Fruit fly (Drosophila melanogaster) whole organism, embryonic: ENCODE data around the gene fwe.
A peak's percentile ranks its signal among the peaks of the same experiment; 100 is the strongest.

ENCODE experiments used
- Bdp1 ChIP-seq: fragments of 200-800 bp; sonication (Bioruptor generic); optimal IDR thresholded peaks from 3 replicates; lab custom pipeline; 2016; ENCODE audit warnings: missing biosample characterization, missing genetic modification characterization
- Bteb2 ChIP-seq: fragments of 200-800 bp; sonication (Bioruptor generic); optimal IDR thresholded peaks from 2 replicates; lab custom pipeline; 2016; ENCODE audit warnings: missing biosample characterization, missing genetic modification characterization
- CG10147 ChIP-seq: fragments of 200-800 bp; sonication (Bioruptor generic); optimal IDR thresholded peaks from 2 replicates; lab custom pipeline; 2019; ENCODE audit warnings: missing biosample characterization, mild to moderate bottlenecking, missing genetic modification characterization, moderate library complexity
- CG11504 ChIP-seq: fragments of 200-800 bp; sonication (Bioruptor generic); optimal IDR thresholded peaks from 3 replicates; lab custom pipeline; 2019; ENCODE audit warnings: missing biosample characterization, mild to moderate bottlenecking, missing genetic modification characterization, moderate library complexity
- CG11696 ChIP-seq: fragments of 200-800 bp; sonication (Bioruptor generic); IDR thresholded peaks from 2 replicates; pipeline ENCODE4 v1.3.6; 2022; ENCODE audit warnings: missing biosample characterization, missing genetic modification characterization
- CG1233 ChIP-seq: fragments of 200-800 bp; sonication (Bioruptor generic); optimal IDR thresholded peaks from 4 replicates; lab custom pipeline; 2018; ENCODE audit warnings: missing biosample characterization, mild to moderate bottlenecking, missing genetic modification characterization
- CG14441 ChIP-seq: fragments of 200-800 bp; sonication (Bioruptor generic); IDR thresholded peaks from 2 replicates; pipeline ENCODE4 v1.3.6; 2022; ENCODE audit warnings: missing biosample characterization, missing genetic modification characterization
- CG15073 ChIP-seq: fragments of 200-800 bp; sonication (Bioruptor generic); optimal IDR thresholded peaks from 2 replicates; lab custom pipeline; 2016; ENCODE audit warnings: missing biosample characterization, missing genetic modification characterization
- CG15479 ChIP-seq: fragments of 200-800 bp; sonication (Bioruptor generic); optimal IDR thresholded peaks from 3 replicates; lab custom pipeline; 2019; ENCODE audit warnings: missing biosample characterization, mild to moderate bottlenecking, missing genetic modification characterization, moderate library complexity
- CG17385 ChIP-seq: fragments of 200-800 bp; sonication (Bioruptor generic); optimal IDR thresholded peaks from 3 replicates; lab custom pipeline; 2018; ENCODE audit warnings: missing biosample characterization, mild to moderate bottlenecking, missing genetic modification characterization
- CG1792 ChIP-seq: fragments of 200-800 bp; sonication (Bioruptor generic); optimal IDR thresholded peaks from 2 replicates; lab custom pipeline; 2016; ENCODE audit warnings: missing biosample characterization, missing genetic modification characterization
- CG18599 ChIP-seq: fragments of 200-800 bp; sonication (Bioruptor generic); optimal IDR thresholded peaks from 3 replicates; lab custom pipeline; 2017; ENCODE audit warnings: missing biosample characterization, missing genetic modification characterization, mild to moderate bottlenecking, moderate library complexity, missing genetic modification reagents
- CG30403 ChIP-seq: fragments of 200-800 bp; sonication (Bioruptor generic); optimal IDR thresholded peaks from 3 replicates; lab custom pipeline; 2016; ENCODE audit warnings: missing biosample characterization, missing genetic modification characterization
- CG31441 ChIP-seq: fragments of 200-800 bp; sonication (Bioruptor generic); IDR thresholded peaks from 2 replicates; pipeline ENCODE4 v1.3.6; 2022; ENCODE audit warnings: missing biosample characterization, missing genetic modification characterization
- CG34376 ChIP-seq: fragments of 200-800 bp; sonication (Bioruptor generic); optimal IDR thresholded peaks from 2 replicates; lab custom pipeline; 2018; ENCODE audit warnings: missing biosample characterization, mild to moderate bottlenecking, missing genetic modification characterization
- CG42726 ChIP-seq: fragments of 200-800 bp; sonication (Bioruptor generic); IDR thresholded peaks from 2 replicates; pipeline ENCODE4 v1.3.6; 2022; ENCODE audit warnings: missing biosample characterization, missing genetic modification characterization; ENCODE audit not compliant: partially characterized antibody
- CG7786 ChIP-seq: fragments of 200-800 bp; sonication (Bioruptor generic); optimal IDR thresholded peaks from 2 replicates; lab custom pipeline; 2016; ENCODE audit warnings: missing biosample characterization, missing genetic modification characterization
- CG7987 ChIP-seq: fragments of 200-800 bp; sonication (Bioruptor generic); optimal IDR thresholded peaks from 2 replicates; lab custom pipeline; 2018; ENCODE audit warnings: missing biosample characterization, mild to moderate bottlenecking, missing genetic modification characterization, moderate library complexity
- CrebB ChIP-seq: fragments of 200-800 bp; sonication (Bioruptor generic); optimal IDR thresholded peaks from 3 replicates; lab custom pipeline; 2018; ENCODE audit warnings: missing biosample characterization, mild to moderate bottlenecking, missing genetic modification characterization
- Dip3 ChIP-seq: fragments of 200-800 bp; sonication (Bioruptor generic); optimal IDR thresholded peaks from 3 replicates; lab custom pipeline; 2016; ENCODE audit warnings: missing biosample characterization, missing genetic modification characterization
- Ets97D ChIP-seq: fragments of 200-800 bp; sonication (Bioruptor generic); optimal IDR thresholded peaks from 3 replicates; lab custom pipeline; 2016; ENCODE audit warnings: missing biosample characterization, missing genetic modification characterization
- HmgZ ChIP-seq: fragments of 200-800 bp; sonication (Bioruptor generic); optimal IDR thresholded peaks from 2 replicates; lab custom pipeline; 2018; ENCODE audit warnings: missing biosample characterization, mild to moderate bottlenecking, missing genetic modification characterization
- Hmx ChIP-seq: fragments of 200-800 bp; sonication (Bioruptor generic); optimal IDR thresholded peaks from 2 replicates; lab custom pipeline; 2016; ENCODE audit warnings: missing biosample characterization, missing genetic modification characterization
- Lim3 ChIP-seq: fragments of 200-800 bp; sonication (Bioruptor generic); IDR thresholded peaks from 2 replicates; pipeline ENCODE4 v1.3.6; 2022; ENCODE audit warnings: missing biosample characterization, missing genetic modification characterization
- MBD-R2 ChIP-seq: fragments of 200-800 bp; sonication (Bioruptor generic); IDR thresholded peaks from 2 replicates; pipeline ENCODE4 v1.3.6; 2022; ENCODE audit warnings: missing biosample characterization, missing genetic modification characterization
- Mes4 ChIP-seq: fragments of 200-800 bp; sonication (Bioruptor generic); optimal IDR thresholded peaks from 2 replicates; lab custom pipeline; 2016; ENCODE audit warnings: missing biosample characterization, missing genetic modification characterization
- Oaz ChIP-seq: fragments of 200-800 bp; sonication (Bioruptor generic); IDR thresholded peaks from 2 replicates; pipeline ENCODE4 v1.3.6; 2022; ENCODE audit warnings: missing biosample characterization, missing genetic modification characterization
- Optix ChIP-seq: fragments of 200-800 bp; sonication (Bioruptor generic); IDR thresholded peaks from 3 replicates; pipeline ENCODE4 v1.3.6; 2022; ENCODE audit warnings: missing biosample characterization, missing genetic modification characterization
- Sin3A ChIP-seq: fragments of >200 bp; optimal IDR thresholded peaks from 2 replicates; lab custom pipeline; 2018
- Trl ChIP-seq, 3 experiments: fragments of >200 bp in 2 of 3; fragments of 200-800 bp in 1 of 3; sonication (Bioruptor generic) in 1 of 3; optimal IDR thresholded peaks; 2 replicates in 1 of 3; 3 replicates in 2 of 3; lab custom pipeline; 2016 to 2017; ENCODE audit warnings: missing biosample characterization in 1 of 3, missing genetic modification characterization in 1 of 3
- ap ChIP-seq: fragments of 200-800 bp; sonication (Bioruptor generic); IDR thresholded peaks from 2 replicates; pipeline ENCODE4 v1.3.6; 2022; ENCODE audit warnings: missing biosample characterization, missing genetic modification characterization
- bigmax ChIP-seq: fragments of 200-800 bp; sonication (Bioruptor generic); optimal IDR thresholded peaks from 2 replicates; lab custom pipeline; 2018; ENCODE audit warnings: missing biosample characterization, mild to moderate bottlenecking, missing genetic modification characterization
- chm ChIP-seq: fragments of 200-800 bp; sonication (Bioruptor generic); IDR thresholded peaks from 2 replicates; pipeline ENCODE4 v1.3.6; 2022; ENCODE audit warnings: missing biosample characterization, missing genetic modification characterization
- en ChIP-seq: fragments of 200-800 bp; sonication (Bioruptor generic); optimal IDR thresholded peaks from 2 replicates; lab custom pipeline; 2016; ENCODE audit warnings: missing biosample characterization, missing genetic modification characterization
- ftz-f1 ChIP-seq: fragments of 200-800 bp; sonication (Bioruptor generic); optimal IDR thresholded peaks from 2 replicates; lab custom pipeline; 2016; ENCODE audit warnings: missing biosample characterization, missing genetic modification characterization
- ind ChIP-seq: fragments of 200-800 bp; sonication (Bioruptor generic); optimal IDR thresholded peaks from 3 replicates; lab custom pipeline; 2016; ENCODE audit warnings: missing biosample characterization, missing genetic modification characterization
- odd ChIP-seq: fragments of 200-800 bp; sonication (Bioruptor generic); optimal IDR thresholded peaks from 2 replicates; lab custom pipeline; 2017; ENCODE audit warnings: missing biosample characterization, mild to moderate bottlenecking, missing genetic modification characterization
- pb ChIP-seq: fragments of 200-800 bp; sonication (Bioruptor generic); optimal IDR thresholded peaks from 3 replicates; lab custom pipeline; 2016; ENCODE audit warnings: missing biosample characterization, missing genetic modification characterization
- phol ChIP-seq: fragments of 200-800 bp; sonication (Bioruptor generic); optimal IDR thresholded peaks from 3 replicates; lab custom pipeline; 2018; ENCODE audit warnings: missing biosample characterization, mild to moderate bottlenecking, missing genetic modification characterization, moderate library complexity
- prd ChIP-seq, 3 experiments: fragments of >200 bp in 2 of 3; fragments of 200-800 bp in 1 of 3; sonication (Bioruptor generic) in 1 of 3; optimal IDR thresholded peaks in 2 of 3; IDR thresholded peaks in 1 of 3; 2 replicates in 2 of 3; 3 replicates in 1 of 3; pipeline versions ENCODE4 v1.3.6 to Lab custom; 2017 to 2022; ENCODE audit warnings: missing biosample characterization in 1 of 3, missing genetic modification characterization in 1 of 3
- sd ChIP-seq: fragments of 200-800 bp; sonication (Bioruptor generic); optimal IDR thresholded peaks from 3 replicates; lab custom pipeline; 2018; ENCODE audit warnings: missing biosample characterization, mild to moderate bottlenecking, missing genetic modification characterization, moderate library complexity
- seq ChIP-seq: fragments of 200-800 bp; sonication (Bioruptor generic); IDR thresholded peaks from 2 replicates; pipeline ENCODE4 v1.3.6; 2022; ENCODE audit warnings: missing biosample characterization, missing genetic modification characterization
- stc ChIP-seq: fragments of 200-800 bp; sonication (Bioruptor generic); IDR thresholded peaks from 2 replicates; pipeline ENCODE4 v1.3.6; 2022; ENCODE audit warnings: missing biosample characterization, missing genetic modification characterization
- tgo ChIP-seq: fragments of 200-800 bp; sonication (Bioruptor generic); IDR thresholded peaks from 3 replicates; pipeline ENCODE4 v1.3.6; 2022; ENCODE audit warnings: missing biosample characterization, missing genetic modification characterization
- tin ChIP-seq: fragments of 200-800 bp; sonication (Bioruptor generic); optimal IDR thresholded peaks from 3 replicates; lab custom pipeline; 2016; ENCODE audit warnings: missing biosample characterization, missing genetic modification characterization
- tx ChIP-seq: fragments of 200-800 bp; sonication (Bioruptor generic); optimal IDR thresholded peaks from 2 replicates; lab custom pipeline; 2016; ENCODE audit warnings: missing biosample characterization, missing genetic modification characterization
- wor ChIP-seq: fragments of 200-800 bp; sonication (Bioruptor generic); IDR thresholded peaks from 2 replicates; pipeline ENCODE4 v1.3.6; 2022; ENCODE audit warnings: missing biosample characterization, missing genetic modification characterization
- zen ChIP-seq: fragments of 200-800 bp; sonication (Bioruptor generic); optimal IDR thresholded peaks from 3 replicates; lab custom pipeline; 2018; ENCODE audit warnings: missing biosample characterization, mild to moderate bottlenecking, missing genetic modification characterization, moderate library complexity
- zf30C ChIP-seq: fragments of 200-800 bp; sonication (Bioruptor generic); optimal IDR thresholded peaks from 3 replicates; lab custom pipeline; 2018; ENCODE audit warnings: missing biosample characterization, mild to moderate bottlenecking, missing genetic modification characterization
- zfh1 ChIP-seq: fragments of 200-800 bp; sonication (Bioruptor generic); IDR thresholded peaks from 3 replicates; pipeline ENCODE4 v1.3.6; 2022; ENCODE audit warnings: missing biosample characterization, missing genetic modification characterization

The fwe gene

dm6 chr3L:15826985-15827635, 10.9 kb upstream of the fwe start (continued):
- peak; percentile 55 for TF ChIP-seq CG11696 (GFP tag; lab: Robert Waterston, UW)
- TF ChIP-seq CG30403, result peak; percentile 72
- TF ChIP-seq CG15479 (GFP tag; lab: Kevin White, UChicago), result peak; percentile 25
- peak; percentile 74 for TF ChIP-seq ind (GFP tag; lab: Kevin White, UChicago)
- TF ChIP-seq Mes4 (GFP tag; lab: Kevin White, UChicago), result peak; percentile 1
- TF ChIP-seq Bdp1 (GFP tag; lab: Kevin White, UChicago), result no peak
- TF ChIP-seq CG7987 (GFP tag; lab: Kevin White, UChicago), result no peak
- TF ChIP-seq stc (GFP tag; lab: Robert Waterston, UW), result peak; percentile 51; the same call in 1 of the 2 replicates
- peak; percentile 62 for TF ChIP-seq CG34376 (GFP tag; lab: Kevin White, UChicago)
- peak; percentile 91 for TF ChIP-seq CG18599
- TF ChIP-seq Sin3A (lab: Kevin White, UChicago), result no peak
- no peak for TF ChIP-seq ap
- no peak for TF ChIP-seq Ets97D (GFP tag; lab: Kevin White, UChicago)
- no peak for TF ChIP-seq prd (optimal IDR thresholded peaks at IDR 0.05; lab: Kevin White, UChicago)
- peak; percentile 39; the same call in 1 of the 3 replicates for TF ChIP-seq prd (GFP tag; IDR thresholded peaks at IDR 0.05; lab: Robert Waterston, UW)
- peak; percentile 58 for TF ChIP-seq CrebB (tag; lab: Kevin White, UChicago)
- no peak for TF ChIP-seq Lim3 (GFP tag; lab: Robert Waterston, UW)
- no peak for TF ChIP-seq zf30C (GFP tag; lab: Kevin White, UChicago)
- peak; percentile 78 for TF ChIP-seq phol (tag; lab: Kevin White, UChicago)
- peak; percentile 30; the same call in 1 of the 3 replicates for TF ChIP-seq zfh1 (GFP tag; lab: Robert Waterston, UW)
- no peak for TF ChIP-seq Hmx (GFP tag; lab: Kevin White, UChicago)
- peak; percentile 69 for TF ChIP-seq CG7786 (GFP tag; lab: Kevin White, UChicago)
- peak; percentile 84 for TF ChIP-seq odd (GFP tag; lab: Kevin White, UChicago)
- peak; percentile 52; the same call in 1 of the 2 replicates for TF ChIP-seq seq (GFP tag; lab: Robert Waterston, UW)
- TF ChIP-seq Oaz (GFP tag; lab: Robert Waterston, UW), result 0 out of 2 replicates have a peak, but pooled peaks have one; percentile 43
- peak; percentile 47 for TF ChIP-seq Bteb2 (GFP tag; lab: Kevin White, UChicago)
- TF ChIP-seq CG15073, result no peak
- 0 out of 2 replicates have a peak, but pooled peaks have one; percentile 37 for TF ChIP-seq chm (GFP tag; lab: Robert Waterston, UW)
- TF ChIP-seq wor (GFP tag; lab: Robert Waterston, UW), result peak; percentile 22; the same call in 1 of the 2 replicates
- peak; percentile 87 for TF ChIP-seq CG17385 (GFP tag; lab: Kevin White, UChicago)
- TF ChIP-seq tin, result peak; percentile 55
- TF ChIP-seq MBD-R2, result peak; percentile 36; the same call in 1 of the 2 replicates
- no peak for TF ChIP-seq Trl (optimal IDR thresholded peaks at IDR 0.05; lab: Kevin White, UChicago)
- peak; percentile 51 for TF ChIP-seq Trl (GFP tag; optimal IDR thresholded peaks at IDR 0.05; lab: Kevin White, UChicago)
- TF ChIP-seq Dip3 (GFP tag; lab: Kevin White, UChicago), result peak; percentile 34
- no peak for TF ChIP-seq pb (GFP tag; lab: Kevin White, UChicago)
- TF ChIP-seq CG42726 (GFP tag; lab: Robert Waterston, UW), result no peak
- peak; percentile 15 for TF ChIP-seq ftz-f1 (GFP tag; lab: Kevin White, UChicago)
- TF ChIP-seq CG14441, result peak; percentile 68
- peak; percentile 49 for TF ChIP-seq tx
- TF ChIP-seq zen (tag; lab: Kevin White, UChicago), result peak; percentile 31
- TF ChIP-seq en (GFP tag; lab: Kevin White, UChicago), result no peak
- peak; percentile 84 for TF ChIP-seq CG1233 (GFP tag; lab: Kevin White, UChicago)
- peak; percentile 89 for TF ChIP-seq CG11504 (tag; lab: Kevin White, UChicago)
- TF ChIP-seq bigmax (GFP tag; lab: Kevin White, UChicago), result no peak
- TF ChIP-seq HmgZ, result peak; percentile 65
- TF ChIP-seq Optix (GFP tag; lab: Robert Waterston, UW), result no peak
- peak; percentile 11 for TF ChIP-seq CG1792
- peak; percentile 38; the same call in 1 of the 3 replicates for TF ChIP-seq tgo
- TF ChIP-seq CG10147 (GFP tag; lab: Kevin White, UChicago), result peak; percentile 89
- peak; percentile 82 for TF ChIP-seq CG31441 (GFP tag; lab: Robert Waterston, UW)
- TF ChIP-seq sd (tag; lab: Kevin White, UChicago), result no peak
